Worm (Caenorhabditis elegans): ENCODE data around the gene Y116A8C.37.

ce11 chrIV:17126512-17126911 lies 4.4 kb downstream of the Y116A8C.37 start:
- TF ChIP-seq unc-42 (tag; optimal IDR thresholded peaks at IDR 0.05) (no peak), ceh-19 (GFP tag; optimal IDR thresholded peaks at IDR 0.05) (no peak)

Measured in whole organism, late embryonic.